Fruit fly (Drosophila melanogaster): ENCODE results near the gene vkg.

- no peak for TF ChIP-seq usp (GFP tag; optimal IDR thresholded peaks at IDR 0.05)
- no peak for TF ChIP-seq CG8478 (optimal IDR thresholded peaks at IDR 0.05)
- no peak for TF ChIP-seq Dll (optimal IDR thresholded peaks at IDR 0.05)
Observed at dm6 chr2L:5025557-5025956, 2.4 kb downstream of the vkg start.
